Worm (Caenorhabditis elegans) whole organism, young adult: Measurements from ENCODE around the gene ttr-30.

ENCODE experiments used
- C06A6.2 ChIP-seq: fragments of 200-800 bp; sonication (Bioruptor generic); conservative IDR thresholded peaks from 2 replicates; pipeline ENCODE4 v1.3.6; 2022; ENCODE audit warnings: missing genetic modification characterization, missing compliant biosample characterization
- ama-1 ChIP-seq, 3 experiments: fragments of 150-350 bp in 1 of 3; sonication (generic microtip) in 2 of 3; optimal IDR thresholded peaks; 2 replicates each; lab custom pipeline; 2014 to 2018; ENCODE audit warnings: missing biosample characterization in 2 of 3, missing genetic modification characterization in 2 of 3, missing genetic modification reagents in 2 of 3
- hlh-26 ChIP-seq: fragments of 200-800 bp; sonication (Bioruptor generic); conservative IDR thresholded peaks from 2 replicates; pipeline ENCODE4 v1.3.6; 2022; ENCODE audit warnings: missing genetic modification reagents, missing genetic modification characterization, missing compliant biosample characterization
- rec-8 ChIP-seq, 2 experiments: sonication (generic microtip); optimal IDR thresholded peaks; 2 replicates each; lab custom pipeline; 2016; ENCODE audit warnings: mild to moderate bottlenecking in 2 of 2, missing genetic modification characterization in 2 of 2, missing genetic modification reagents in 2 of 2, missing genotype in 2 of 2, missing biosample characterization in 1 of 2, missing compliant biosample characterization in 1 of 2, moderate library complexity in 1 of 2
- unc-130 ChIP-seq: sonication (generic microtip); optimal IDR thresholded peaks from 2 replicates; lab custom pipeline; 2016; ENCODE audit warnings: missing genetic modification reagents, missing genetic modification characterization, missing compliant biosample characterization

- TF ChIP-seq rec-8 (tag; optimal IDR thresholded peaks at IDR 0.05; lab: Kevin White, UChicago): peak in 1 of 2 experiments; percentile 26
- no peak for TF ChIP-seq ama-1 (optimal IDR thresholded peaks at IDR 0.05; lab: Kevin White, UChicago)
- TF ChIP-seq ama-1 (GFP tag; optimal IDR thresholded peaks at IDR 0.05; lab: Kevin White, UChicago): peak in 1 of 2 experiments; percentile 47
- TF ChIP-seq unc-130 (GFP tag; lab: Kevin White, UChicago): no peak
- TF ChIP-seq C06A6.2: no peak
- no peak for TF ChIP-seq hlh-26 (GFP tag; lab: Robert Waterston, UW)
Measured at ce11 chrX:7378608-7379007, 47.9 kb downstream of the ttr-30 start.
